Worm (Caenorhabditis elegans) whole organism, young adult: Measurements from ENCODE around the gene clec-205.

Source experiments
- B0035.1 ChIP-seq: sonication (generic microtip); optimal IDR thresholded peaks from 2 replicates; lab custom pipeline; 2016; ENCODE audit warnings: missing genetic modification characterization, mild to moderate bottlenecking, missing compliant biosample characterization, missing genotype, missing genetic modification reagents
- atf-7 ChIP-seq: sonication (generic microtip); optimal IDR thresholded peaks from 2 replicates; lab custom pipeline; 2017; ENCODE audit warnings: mild to moderate bottlenecking, missing genetic modification characterization, missing compliant biosample characterization
- mel-28 ChIP-seq: sonication (generic microtip); optimal IDR thresholded peaks from 2 replicates; lab custom pipeline; 2016; ENCODE audit warnings: borderline replicate concordance, mild to moderate bottlenecking, missing genetic modification characterization, missing compliant biosample characterization
- nfya-2 ChIP-seq: fragments of 200-800 bp; sonication (Bioruptor generic); IDR thresholded peaks from 2 replicates; pipeline ENCODE4 v1.3.6; 2022; ENCODE audit warnings: missing genetic modification reagents, missing genetic modification characterization, missing compliant biosample characterization
- nhr-27 ChIP-seq: fragments of 200-800 bp; sonication (Bioruptor generic); optimal IDR thresholded peaks from 2 replicates; lab custom pipeline; 2018; ENCODE audit warnings: mild to moderate bottlenecking, missing genetic modification characterization, moderate library complexity, missing compliant biosample characterization
- repo-1 ChIP-seq: sonication (generic microtip); optimal IDR thresholded peaks from 2 replicates; lab custom pipeline; 2017; ENCODE audit warnings: mild to moderate bottlenecking, missing genetic modification characterization, missing compliant biosample characterization
- unc-130 ChIP-seq: sonication (generic microtip); optimal IDR thresholded peaks from 2 replicates; lab custom pipeline; 2016; ENCODE audit warnings: missing genetic modification reagents, missing genetic modification characterization, missing compliant biosample characterization
- unc-62 ChIP-seq: fragments of 150-350 bp; optimal IDR thresholded peaks from 2 replicates; lab custom pipeline; 2014; ENCODE audit warnings: missing biosample characterization, missing genetic modification reagents, missing genetic modification characterization

DNA sequence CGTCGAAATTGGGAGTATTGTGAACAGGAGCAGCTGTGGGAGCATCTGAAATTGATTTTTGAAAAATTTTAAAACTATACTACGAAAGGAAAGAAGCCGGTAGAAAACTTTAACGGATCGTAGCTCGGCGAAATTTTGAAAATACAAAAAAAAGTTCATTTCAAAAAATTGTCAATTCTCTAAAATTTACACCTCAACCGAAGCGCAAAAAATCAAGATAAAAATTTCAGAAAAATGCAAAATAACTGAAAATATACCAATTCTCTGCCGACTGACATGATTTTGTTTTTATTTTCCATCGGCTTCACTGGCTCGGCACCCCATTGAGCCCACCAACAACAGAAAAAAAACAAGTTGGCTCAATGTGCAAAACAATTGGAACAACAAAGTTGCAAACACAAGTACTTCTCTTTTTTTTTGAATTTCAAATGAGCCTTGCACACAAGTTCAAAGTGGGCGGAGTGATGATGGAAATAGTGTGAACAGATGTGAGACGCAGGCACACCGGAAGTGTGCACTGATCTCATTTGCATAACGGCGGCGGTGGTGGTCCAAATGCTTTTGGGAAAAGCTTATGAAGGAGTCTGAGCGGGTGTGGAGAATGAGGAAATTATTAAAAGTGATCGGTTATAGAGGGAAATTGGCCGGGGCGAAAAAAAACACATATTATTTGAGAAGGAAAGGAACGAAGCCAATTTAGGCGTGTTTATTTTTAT lies 14.3 kb downstream of the clec-205 start, which contains the start of gene F36H9.7:
- TF ChIP-seq nfya-2 (GFP tag; lab: Robert Waterston, UW) (no peak), unc-130 (no peak), repo-1 (tag; lab: Kevin White, UChicago) (no peak), B0035.1 (tag; lab: Kevin White, UChicago) (no peak), nhr-27 (no peak), atf-7 (tag; lab: Kevin White, UChicago) (no peak), mel-28 (tag; lab: Kevin White, UChicago) (no peak), unc-62 (GFP tag; lab: Kevin White, UChicago) (no peak)
